Worm (Caenorhabditis elegans) whole organism, L4 larva: ENCODE results near the gene F40A3.1.
A peak's percentile ranks its signal among the peaks of the same experiment; 100 is the strongest.

Source experiments
- F37D6.2 ChIP-seq: sonication (generic microtip); optimal IDR thresholded peaks from 2 replicates; lab custom pipeline; 2016; ENCODE audit warnings: mild to moderate bottlenecking, missing genetic modification characterization, missing compliant biosample characterization
- F44E2.7 ChIP-seq: fragments of 200-800 bp; sonication (Bioruptor generic); IDR thresholded peaks from 2 replicates; pipeline ENCODE4 v2.1.2; 2022; ENCODE audit warnings: missing genetic modification characterization, missing compliant biosample characterization
- Y105C5A.15 ChIP-seq: fragments of 200-800 bp; sonication (Bioruptor generic); IDR thresholded peaks from 2 replicates; pipeline ENCODE4 v1.3.6; 2022; ENCODE audit warnings: missing genetic modification characterization, missing compliant biosample characterization
- Y75B8A.6 ChIP-seq: fragments of 200-800 bp; sonication (Bioruptor generic); IDR thresholded peaks from 2 replicates; pipeline ENCODE4 v1.3.6; 2022; ENCODE audit warnings: missing genetic modification reagents, missing genetic modification characterization, missing compliant biosample characterization
- ZK337.2 ChIP-seq: fragments of 200-800 bp; sonication (Bioruptor generic); IDR thresholded peaks from 2 replicates; pipeline ENCODE4 v1.3.6; 2022; ENCODE audit warnings: missing genetic modification reagents, missing genetic modification characterization, missing compliant biosample characterization
- ZK546.5 ChIP-seq, 2 experiments: sonication (generic microtip); optimal IDR thresholded peaks; 2 replicates each; lab custom pipeline; 2017; ENCODE audit warnings: missing biosample characterization in 2 of 2, missing genetic modification characterization in 2 of 2
- aha-1 ChIP-seq: fragments of 150-350 bp; peaks from one replicate; lab custom pipeline; 2014; ENCODE audit warnings: missing biosample characterization, missing genetic modification characterization
- ceh-20 ChIP-seq: fragments of 200-800 bp; sonication (Bioruptor generic); IDR thresholded peaks from 2 replicates; pipeline ENCODE4 v1.3.6; 2022; ENCODE audit warnings: missing genetic modification reagents, missing genetic modification characterization, missing compliant biosample characterization
- ceh-28 ChIP-seq: fragments of 150-350 bp; optimal IDR thresholded peaks from 2 replicates; lab custom pipeline; 2014; ENCODE audit warnings: missing biosample characterization, missing genetic modification reagents, missing genetic modification characterization
- ceh-62 ChIP-seq: sonication (generic microtip); optimal IDR thresholded peaks from 2 replicates; lab custom pipeline; 2017; ENCODE audit warnings: missing biosample characterization, missing genetic modification characterization
- daf-16 ChIP-seq, 3 experiments: sonication (generic microtip); optimal IDR thresholded peaks; 2 replicates each; lab custom pipeline; 2016 to 2017; ENCODE audit warnings: missing genetic modification characterization in 3 of 3, missing genetic modification reagents in 3 of 3, mild to moderate bottlenecking in 2 of 3, missing compliant biosample characterization in 2 of 3, missing biosample characterization in 1 of 3, moderate library complexity in 1 of 3
- daf-19 ChIP-seq: fragments of 200-800 bp; sonication (Bioruptor generic); conservative IDR thresholded peaks from 2 replicates; pipeline ENCODE4 v1.3.6; 2022; ENCODE audit warnings: missing genetic modification characterization, missing compliant biosample characterization
- dmd-6 ChIP-seq: fragments of 200-800 bp; sonication (Bioruptor generic); IDR thresholded peaks from 2 replicates; pipeline ENCODE4 v1.3.6; 2022; ENCODE audit warnings: missing genetic modification reagents, missing genetic modification characterization, missing compliant biosample characterization
- dmd-9 ChIP-seq: fragments of 200-800 bp; sonication (Bioruptor generic); IDR thresholded peaks from 2 replicates; pipeline ENCODE4 v1.3.6; 2022; ENCODE audit warnings: missing genetic modification reagents, missing genetic modification characterization, missing compliant biosample characterization
- dpl-1 ChIP-seq: fragments of 150-350 bp; optimal IDR thresholded peaks from 2 replicates; lab custom pipeline; 2014; ENCODE audit warnings: missing biosample characterization, missing genetic modification reagents, missing genetic modification characterization
- dve-1 ChIP-seq: sonication (generic microtip); optimal IDR thresholded peaks from 2 replicates; lab custom pipeline; 2017; ENCODE audit warnings: antibody characterized with exemption, mild to moderate bottlenecking, missing genetic modification characterization, missing compliant biosample characterization; ENCODE audit not compliant: insufficient read depth
- egl-27 ChIP-seq: sonication (generic microtip); optimal IDR thresholded peaks from 3 replicates; lab custom pipeline; 2017; ENCODE audit warnings: missing biosample characterization, missing genetic modification reagents, missing genetic modification characterization
- hlh-11 ChIP-seq: fragments of 200-800 bp; sonication (Bioruptor generic); optimal IDR thresholded peaks from 2 replicates; lab custom pipeline; 2018; ENCODE audit warnings: mild to moderate bottlenecking, missing genetic modification characterization, missing compliant biosample characterization
- lin-1 ChIP-seq: fragments of 200-800 bp; sonication (Bioruptor generic); IDR thresholded peaks from 2 replicates; pipeline ENCODE4 v1.3.6; 2022; ENCODE audit warnings: missing genetic modification reagents, missing genetic modification characterization, missing compliant biosample characterization
- lin-38 ChIP-seq: fragments of 200-800 bp; sonication (Bioruptor generic); IDR thresholded peaks from 2 replicates; pipeline ENCODE4 v1.3.6; 2022; ENCODE audit warnings: missing genetic modification reagents, missing genetic modification characterization, missing compliant biosample characterization
- lir-3 ChIP-seq: sonication (generic microtip); optimal IDR thresholded peaks from 2 replicates; lab custom pipeline; 2016; ENCODE audit warnings: mild to moderate bottlenecking, missing genetic modification characterization, missing compliant biosample characterization
- mdl-1 ChIP-seq, 2 experiments: fragments of 150-350 bp in 1 of 2; sonication (generic microtip) in 1 of 2; optimal IDR thresholded peaks; 2 replicates each; lab custom pipeline; 2014 to 2017; ENCODE audit warnings: missing biosample characterization in 2 of 2, missing genetic modification characterization in 2 of 2
- mep-1 ChIP-seq: fragments of 150-350 bp; sonication (generic microtip); optimal IDR thresholded peaks from 3 replicates; lab custom pipeline; 2014; ENCODE audit warnings: missing biosample characterization, missing genetic modification characterization
- mes-2 ChIP-seq: sonication (generic microtip); optimal IDR thresholded peaks from 2 replicates; lab custom pipeline; 2016; ENCODE audit warnings: missing genotype, mild to moderate bottlenecking, missing genetic modification characterization, missing compliant biosample characterization; ENCODE audit not compliant: poor library complexity, severe bottlenecking
- mxl-2 ChIP-seq: fragments of 200-800 bp; sonication (Bioruptor generic); conservative IDR thresholded peaks from 2 replicates; pipeline ENCODE4 v1.3.6; 2022; ENCODE audit warnings: missing genetic modification reagents, missing genetic modification characterization, missing compliant biosample characterization
- nhr-10 ChIP-seq: fragments of 150-350 bp; optimal IDR thresholded peaks from 2 replicates; lab custom pipeline; 2014; ENCODE audit warnings: missing biosample characterization, missing genetic modification characterization
- nhr-111 ChIP-seq: fragments of 200-800 bp; sonication (Bioruptor generic); optimal IDR thresholded peaks from 2 replicates; lab custom pipeline; 2018; ENCODE audit warnings: mild to moderate bottlenecking, missing genetic modification characterization, missing compliant biosample characterization
- nhr-25 ChIP-seq: sonication (generic microtip); optimal IDR thresholded peaks from 2 replicates; lab custom pipeline; 2017; ENCODE audit warnings: missing genetic modification characterization, mild to moderate bottlenecking, missing compliant biosample characterization, antibody characterized with exemption, moderate library complexity, borderline replicate concordance; ENCODE audit not compliant: insufficient read depth
- nhr-28 ChIP-seq: fragments of 150-350 bp; optimal IDR thresholded peaks from 2 replicates; lab custom pipeline; 2014; ENCODE audit warnings: missing biosample characterization, missing genetic modification characterization
- nhr-48 ChIP-seq: sonication (generic microtip); optimal IDR thresholded peaks from 2 replicates; lab custom pipeline; 2016; ENCODE audit warnings: mild to moderate bottlenecking, missing genetic modification characterization, missing compliant biosample characterization
- nhr-6 ChIP-seq: fragments of 150-350 bp; optimal IDR thresholded peaks from 2 replicates; lab custom pipeline; 2014; ENCODE audit warnings: missing biosample characterization, missing genetic modification characterization
- pqm-1 ChIP-seq: sonication (generic microtip); optimal IDR thresholded peaks from 2 replicates; lab custom pipeline; 2017; ENCODE audit warnings: missing biosample characterization, missing genetic modification characterization
- snpc-1.2 ChIP-seq: fragments of 200-800 bp; sonication (Bioruptor generic); IDR thresholded peaks from 2 replicates; pipeline ENCODE4 v1.3.6; 2022; ENCODE audit warnings: missing genetic modification reagents, missing genetic modification characterization, missing compliant biosample characterization
- snpc-4 ChIP-seq: fragments of 150-350 bp; optimal IDR thresholded peaks from 2 replicates; lab custom pipeline; 2014; ENCODE audit warnings: missing biosample characterization, missing genetic modification characterization
- tag-97 ChIP-seq: fragments of 200-800 bp; sonication (Bioruptor generic); IDR thresholded peaks from 2 replicates; pipeline ENCODE4 v1.3.6; 2022; ENCODE audit warnings: missing genetic modification characterization, missing compliant biosample characterization
- tra-1 ChIP-seq: fragments of 200-800 bp; sonication (Bioruptor generic); IDR thresholded peaks from 2 replicates; pipeline ENCODE4 v1.3.6; 2022; ENCODE audit warnings: missing genetic modification reagents, missing genetic modification characterization, missing compliant biosample characterization
- unc-62 ChIP-seq, 3 experiments: fragments of 150-350 bp in 1 of 3; sonication (generic microtip); optimal IDR thresholded peaks in 2 of 3; peaks in 1 of 3; 1 replicate in 1 of 3; 2 replicates in 2 of 3; lab custom pipeline; 2014 to 2017; ENCODE audit warnings: missing biosample characterization in 3 of 3, missing genetic modification characterization in 3 of 3, missing genetic modification reagents in 3 of 3, missing genotype in 1 of 3
- vab-7 ChIP-seq: fragments of 200-800 bp; sonication (Bioruptor generic); IDR thresholded peaks from 2 replicates; pipeline ENCODE4 v1.3.6; 2022; ENCODE audit warnings: missing genetic modification reagents, missing genetic modification characterization, missing compliant biosample characterization

Gene F40A3.1

DNA sequence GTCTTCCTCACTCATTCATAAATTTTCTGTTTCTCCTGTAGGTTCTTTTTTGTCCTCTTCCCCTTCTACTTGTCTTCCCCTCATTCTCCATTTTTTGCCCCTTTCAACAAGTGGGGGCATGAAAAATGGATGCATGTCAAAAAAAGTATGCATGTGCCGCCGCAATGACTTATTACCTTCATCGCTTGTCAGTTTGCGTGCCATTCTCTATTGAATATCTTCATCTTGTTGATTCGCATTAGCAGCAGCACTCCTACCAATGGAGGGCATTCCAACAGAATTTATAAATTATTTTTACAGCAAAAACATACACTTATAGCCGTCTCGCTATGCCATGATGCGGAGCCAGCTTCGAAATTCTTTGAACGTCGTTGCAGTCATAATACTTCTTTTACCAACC, at the start of gene F40A3.1:
Gene F40A3.1 (plus strand): TSS at position 301 of the 400 bp plus-strand sequence.
- TF ChIP-seq snpc-1.2 (GFP tag; lab: Robert Waterston, UW) = no peak
- peak; percentile 29 for TF ChIP-seq aha-1
- no peak for TF ChIP-seq F37D6.2 (tag; lab: Kevin White, UChicago)
- no peak for TF ChIP-seq nhr-6 (tag; lab: Kevin White, UChicago)
- no peak for TF ChIP-seq mxl-2 (GFP tag; lab: Robert Waterston, UW)
- peak in 1 of 2 experiments; percentile 32 for TF ChIP-seq unc-62 (GFP tag; optimal IDR thresholded peaks at IDR 0.05 in 1 of 2; lab: Kevin White, UChicago)
- no peak for TF ChIP-seq unc-62 (tag; optimal IDR thresholded peaks at IDR 0.05; lab: Kevin White, UChicago)

DNA sequence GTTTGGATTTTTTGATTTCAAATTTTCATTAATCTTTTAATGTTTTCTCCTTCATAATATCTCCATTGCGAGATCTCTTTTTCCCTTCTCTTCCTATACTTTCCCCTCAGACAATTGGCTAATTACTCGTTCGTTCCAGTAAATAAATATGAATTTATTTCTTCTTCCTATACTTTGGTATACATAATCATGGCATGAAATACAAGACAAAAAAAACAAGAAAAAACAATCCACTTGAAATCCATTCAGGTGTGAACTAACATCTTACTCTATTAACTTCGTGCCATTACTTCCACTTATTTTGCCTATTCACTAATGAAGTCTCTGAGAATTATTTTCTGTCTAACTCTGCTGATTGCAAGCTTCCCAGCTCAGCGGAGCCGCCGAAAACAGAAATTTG, 49.1 kb upstream of the F40A3.1 start, which contains the start of gene grd-8:
Gene grd-8 (plus strand): TSS at position 301 of the 400 bp plus-strand sequence.
- TF ChIP-seq tag-97 (GFP tag; lab: Robert Waterston, UW) (no peak), mes-2 (tag; lab: Kevin White, UChicago) (no peak), dve-1 (tag; lab: Kevin White, UChicago) (no peak), nhr-25 (tag; lab: Kevin White, UChicago) (no peak), ZK337.2 (GFP tag; lab: Robert Waterston, UW) (no peak), lin-1 (GFP tag; lab: Robert Waterston, UW) (no peak), dmd-9 (no peak), nhr-28 (tag; lab: Kevin White, UChicago) (no peak), hlh-11 (tag; lab: Kevin White, UChicago) (no peak), snpc-4 (no peak), daf-19 (GFP tag; lab: Robert Waterston, UW) (no peak), pqm-1 (tag; lab: Kevin White, UChicago) (no peak), nhr-111 (no peak), dmd-6 (GFP tag; lab: Robert Waterston, UW) (no peak), tra-1 (GFP tag; lab: Robert Waterston, UW) (no peak), ceh-28 (tag; lab: Kevin White, UChicago) (no peak), egl-27 (tag; lab: Kevin White, UChicago) (no peak), nhr-10 (tag; lab: Kevin White, UChicago) (no peak), ZK546.5 (tag; optimal IDR thresholded peaks at IDR 0.05; lab: Kevin White, UChicago) (no peak)

DNA sequence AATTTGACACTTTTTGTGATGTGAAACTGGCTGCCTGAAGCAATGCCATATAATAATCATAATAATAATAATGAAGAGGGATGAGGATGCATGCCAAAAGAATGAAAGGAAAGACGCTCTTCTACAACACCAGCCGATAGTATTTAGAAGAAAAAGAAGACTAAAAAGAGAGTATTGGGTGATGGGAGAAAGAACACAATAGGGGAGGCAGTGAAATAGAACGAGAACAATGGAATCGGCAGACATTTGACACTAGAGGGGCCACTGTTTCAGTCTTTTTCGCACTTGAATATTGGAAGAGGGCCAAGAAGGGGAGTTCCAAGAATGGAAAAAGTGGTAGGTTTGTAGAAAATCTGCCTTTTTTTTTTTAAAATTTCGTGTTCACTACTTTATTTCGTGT, 44.2 kb upstream of the F40A3.1 start, which contains the start of gene memo-1:
Gene memo-1 (minus strand): TSS at position 2 of the 400 bp plus-strand sequence.
- no peak for TF ChIP-seq vab-7
- no peak for TF ChIP-seq lir-3
- no peak for TF ChIP-seq nhr-48
- TF ChIP-seq F44E2.7 = no peak
- TF ChIP-seq lin-38 = 0 out of 2 replicates have a peak, but pooled peaks have one; percentile 17
- 0 out of 2 replicates have a peak, but pooled peaks have one; percentile 9 for TF ChIP-seq dmd-6 (GFP tag; lab: Robert Waterston, UW)
- no peak for TF ChIP-seq mdl-1 (tag; optimal IDR thresholded peaks at IDR 0.05; lab: Kevin White, UChicago)
- no peak for TF ChIP-seq Y105C5A.15 (GFP tag; lab: Robert Waterston, UW)
- TF ChIP-seq ceh-62 (tag; lab: Kevin White, UChicago) = no peak
- TF ChIP-seq aha-1 = peak; percentile 33
- peak in 1 of 2 experiments; percentile 89 for TF ChIP-seq unc-62 (GFP tag; optimal IDR thresholded peaks at IDR 0.05 in 1 of 2; lab: Kevin White, UChicago)
- no peak for TF ChIP-seq unc-62 (tag; optimal IDR thresholded peaks at IDR 0.05; lab: Kevin White, UChicago)
- TF ChIP-seq, all 104 proteins: peak for 4

DNA sequence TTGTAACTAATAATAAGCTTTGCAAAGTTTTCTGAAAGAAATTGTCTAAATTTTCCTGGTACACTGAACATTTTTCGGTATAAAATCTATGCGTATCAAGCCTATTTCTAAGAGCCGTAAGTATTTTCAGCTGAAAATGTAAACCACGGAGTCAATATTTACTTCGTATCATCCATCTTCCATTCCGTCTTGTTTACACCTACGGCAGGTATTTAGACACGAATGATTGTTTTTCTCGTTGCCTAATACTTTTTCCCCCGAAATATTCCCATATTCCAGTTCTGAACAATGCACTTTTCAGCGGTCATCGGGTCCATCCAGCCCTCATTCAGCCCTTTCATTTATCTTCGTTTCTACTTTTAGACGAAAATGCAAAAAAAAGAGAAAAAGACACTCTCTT, 43.6 kb upstream of the F40A3.1 start:
- TF ChIP-seq daf-16 (GFP tag; optimal IDR thresholded peaks at IDR 0.05; lab: Kevin White, UChicago) (no peak), daf-16 (tag; optimal IDR thresholded peaks at IDR 0.05; lab: Kevin White, UChicago) (peak; percentile 74), dpl-1 (GFP tag; lab: Kevin White, UChicago) (no peak), nhr-111 (no peak), egl-27 (tag; lab: Kevin White, UChicago) (no peak), snpc-4 (no peak), nhr-48 (no peak), Y75B8A.6 (GFP tag; lab: Robert Waterston, UW) (no peak), ceh-20 (GFP tag; lab: Robert Waterston, UW) (no peak), mep-1 (no peak)
